Worm (Caenorhabditis elegans) whole organism, early embryonic: ENCODE results near the gene F35F11.2.

Source experiments
- B0310.2 ChIP-seq: sonication (generic microtip); optimal IDR thresholded peaks from 2 replicates; lab custom pipeline; 2016; ENCODE audit warnings: mild to moderate bottlenecking, missing genetic modification characterization, missing compliant biosample characterization
- F13C5.2 ChIP-seq: sonication (generic microtip); optimal IDR thresholded peaks from 2 replicates; lab custom pipeline; 2017; ENCODE audit warnings: mild to moderate bottlenecking, missing genetic modification characterization, inconsistent platforms, missing compliant biosample characterization
- aly-1 ChIP-seq: sonication (generic microtip); optimal IDR thresholded peaks from 2 replicates; lab custom pipeline; 2016; ENCODE audit warnings: missing genetic modification characterization, missing compliant biosample characterization
- ama-1 ChIP-seq: fragments of 150-350 bp; optimal IDR thresholded peaks from 2 replicates; lab custom pipeline; 2014
- ceh-36 ChIP-seq: sonication (generic microtip); optimal IDR thresholded peaks from 2 replicates; lab custom pipeline; 2016; ENCODE audit warnings: missing genetic modification characterization, inconsistent platforms, missing compliant biosample characterization
- ets-7 ChIP-seq: sonication (generic microtip); optimal IDR thresholded peaks from 2 replicates; lab custom pipeline; 2016; ENCODE audit warnings: missing genotype, missing genetic modification characterization, missing compliant biosample characterization
- flt-1 ChIP-seq: fragments of 200-800 bp; sonication (Bioruptor generic); IDR thresholded peaks from 2 replicates; pipeline ENCODE4 v1.3.6; 2022; ENCODE audit warnings: missing genetic modification characterization, missing compliant biosample characterization
- hnd-1 ChIP-seq: sonication (generic microtip); optimal IDR thresholded peaks from 2 replicates; lab custom pipeline; 2016; ENCODE audit warnings: missing genetic modification characterization, missing compliant biosample characterization
- pes-1 ChIP-seq: fragments of 200-800 bp; sonication (Bioruptor generic); IDR thresholded peaks from 2 replicates; pipeline ENCODE4 v1.3.6; 2022; ENCODE audit warnings: missing genetic modification reagents, missing genetic modification characterization, missing compliant biosample characterization
- scrt-1 ChIP-seq: fragments of 200-800 bp; sonication (Bioruptor generic); IDR thresholded peaks from 2 replicates; pipeline ENCODE4 v1.3.6; 2022; ENCODE audit warnings: missing genetic modification characterization, missing compliant biosample characterization
- sea-1 ChIP-seq: fragments of 200-800 bp; sonication (Bioruptor generic); conservative IDR thresholded peaks from 2 replicates; pipeline ENCODE4 v1.3.6; 2022; ENCODE audit warnings: missing genetic modification characterization, missing compliant biosample characterization
- tbx-11 ChIP-seq: fragments of 200-800 bp; sonication (Bioruptor generic); IDR thresholded peaks from 2 replicates; pipeline ENCODE4 v1.3.6; 2022; ENCODE audit warnings: missing genetic modification characterization, missing compliant biosample characterization
- tbx-37 ChIP-seq: fragments of 200-800 bp; sonication (Bioruptor generic); conservative IDR thresholded peaks from 2 replicates; pipeline ENCODE4 v1.3.6; 2022; ENCODE audit warnings: missing genetic modification reagents, missing genetic modification characterization, missing compliant biosample characterization
- tra-4 ChIP-seq: sonication (generic microtip); optimal IDR thresholded peaks from 2 replicates; lab custom pipeline; 2017; ENCODE audit warnings: missing genetic modification characterization, missing compliant biosample characterization

DNA sequence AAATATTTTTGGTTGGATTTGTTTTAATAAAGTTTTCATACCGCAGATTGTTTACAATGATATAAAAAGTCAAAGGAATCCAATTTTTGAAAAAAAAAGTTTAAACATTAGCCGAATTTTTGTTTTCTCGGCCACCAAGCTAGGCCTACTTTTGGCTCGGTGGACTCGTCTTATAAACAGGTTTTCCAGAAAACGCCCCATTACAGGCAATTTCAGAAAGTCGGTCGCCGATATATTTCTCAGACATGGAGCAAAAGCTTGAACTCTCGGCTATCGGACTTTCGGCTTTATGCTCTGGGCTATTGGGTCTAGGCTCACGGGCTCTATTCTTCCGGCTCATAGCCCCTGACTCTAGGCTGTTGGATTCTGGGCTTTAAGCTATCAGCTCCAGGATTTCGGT lies 43.0 kb downstream of the F35F11.2 start:
- TF ChIP-seq flt-1 (GFP tag; lab: Robert Waterston, UW) (no peak), pes-1 (GFP tag; lab: Robert Waterston, UW) (no peak), tra-4 (tag; lab: Kevin White, UChicago) (no peak), ama-1 (no peak), tbx-11 (GFP tag; lab: Robert Waterston, UW) (no peak), sea-1 (no peak), F13C5.2 (tag; lab: Kevin White, UChicago) (no peak), ceh-36 (tag; lab: Kevin White, UChicago) (no peak), B0310.2 (no peak), tbx-37 (GFP tag; lab: Robert Waterston, UW) (no peak), aly-1 (tag; lab: Kevin White, UChicago) (no peak), ets-7 (tag; lab: Kevin White, UChicago) (no peak), hnd-1 (tag; lab: Kevin White, UChicago) (no peak), scrt-1 (no peak)
